Fruit fly (Drosophila melanogaster): ENCODE results near the gene CG1792.

CG1792 gene

dm6 chr3R:31596071-31596883 lies 19.8 kb upstream of the CG1792 start, which contains the start of gene RpL6 (continued):
- peak; percentile 39 for TF ChIP-seq NC2β (GFP tag; optimal IDR thresholded peaks at IDR 0.05)
- TF ChIP-seq CG30020 (tag; optimal IDR thresholded peaks at IDR 0.05) = peak; percentile 70
- no peak for TF ChIP-seq fd64A (GFP tag; optimal IDR thresholded peaks at IDR 0.05)
- TF ChIP-seq CG33557 (GFP tag; optimal IDR thresholded peaks at IDR 0.05) = peak; percentile 46
- peak; percentile 2 for TF ChIP-seq HHEX (GFP tag; optimal IDR thresholded peaks at IDR 0.05)
- TF ChIP-seq CG13894 (tag; optimal IDR thresholded peaks at IDR 0.05) = peak; percentile 30
- no peak for TF ChIP-seq slou (GFP tag; optimal IDR thresholded peaks at IDR 0.05)
- no peak for TF ChIP-seq CG12104 (GFP tag; optimal IDR thresholded peaks at IDR 0.05)
- TF ChIP-seq maf-S (GFP tag; optimal IDR thresholded peaks at IDR 0.05) = no peak
- TF ChIP-seq lilli (GFP tag; optimal IDR thresholded peaks at IDR 0.05) = peak; percentile 40
- TF ChIP-seq sens (GFP tag) = peak; percentile 75
- TF ChIP-seq CG12744 (GFP tag; optimal IDR thresholded peaks at IDR 0.05) = no peak
- no peak for TF ChIP-seq CG2889 (GFP tag; IDR thresholded peaks at IDR 0.05)
- no peak for TF ChIP-seq btn (GFP tag; optimal IDR thresholded peaks at IDR 0.05)
- TF ChIP-seq ara (GFP tag; IDR thresholded peaks at IDR 0.05) = no peak
- peak; percentile 76 for TF ChIP-seq CG12659 (GFP tag; optimal IDR thresholded peaks at IDR 0.05)
- peak; percentile 26 for TF ChIP-seq CG10979 (tag; optimal IDR thresholded peaks at IDR 0.05)
- no peak for TF ChIP-seq Kr (GFP tag; optimal IDR thresholded peaks at IDR 0.05)
- TF ChIP-seq CG10565 (GFP tag; optimal IDR thresholded peaks at IDR 0.05) = no peak
- no peak for TF ChIP-seq ap (GFP tag; IDR thresholded peaks at IDR 0.05)
- TF ChIP-seq Hand (GFP tag; optimal IDR thresholded peaks at IDR 0.05) = peak; percentile 54
- no peak for TF ChIP-seq wdn (GFP tag; IDR thresholded peaks at IDR 0.05)
- TF ChIP-seq HmgZ (tag; optimal IDR thresholded peaks at IDR 0.05) = peak; percentile 63
- TF ChIP-seq cad (GFP tag; optimal IDR thresholded peaks at IDR 0.05) = no peak
- TF ChIP-seq CG18599 (GFP tag; optimal IDR thresholded peaks at IDR 0.05) = peak; percentile 38
- peak; percentile 15 for TF ChIP-seq unpg (GFP tag; optimal IDR thresholded peaks at IDR 0.05)
- no peak for TF ChIP-seq pita (GFP tag; optimal IDR thresholded peaks at IDR 0.05)
- TF ChIP-seq pan (optimal IDR thresholded peaks at IDR 0.05) = no peak
- no peak for TF ChIP-seq pan (GFP tag; optimal IDR thresholded peaks at IDR 0.05 in 1 of 2, IDR thresholded peaks at IDR 0.05 in 1 of 2)
- peak; percentile 15 for TF ChIP-seq Hr3 (GFP tag; optimal IDR thresholded peaks at IDR 0.05)
- no peak for TF ChIP-seq CG11504 (tag; optimal IDR thresholded peaks at IDR 0.05)
- TF ChIP-seq CG9797 (GFP tag; optimal IDR thresholded peaks at IDR 0.05) = peak; percentile 91
- no peak for TF ChIP-seq CG7745 (tag; optimal IDR thresholded peaks at IDR 0.05)
- TF ChIP-seq amos (GFP tag; IDR thresholded peaks at IDR 0.05; ENCODE audit: partially characterized antibody) = peak; percentile 73; the same call in 1 of the 2 replicates
- TF ChIP-seq NC2α (GFP tag; optimal IDR thresholded peaks at IDR 0.05) = no peak
- TF ChIP-seq prd (optimal IDR thresholded peaks at IDR 0.05) = no peak
- no peak for TF ChIP-seq prd (GFP tag; IDR thresholded peaks at IDR 0.05)
- peak; percentile 63; the same call in 1 of the 3 replicates for TF ChIP-seq Opbp (GFP tag; IDR thresholded peaks at IDR 0.05; ENCODE audit: partially characterized antibody)
- TF ChIP-seq CG8359 (GFP tag; optimal IDR thresholded peaks at IDR 0.05; ENCODE audit: borderline replicate concordance) = no peak
- peak; percentile 72 for TF ChIP-seq bbx (GFP tag; IDR thresholded peaks at IDR 0.05; ENCODE audit: partially characterized antibody)
- TF ChIP-seq CG2712 (tag; optimal IDR thresholded peaks at IDR 0.05) = peak; percentile 53
- peak; percentile 57 for TF ChIP-seq CG7987 (GFP tag; optimal IDR thresholded peaks at IDR 0.05)
- no peak for TF ChIP-seq CG6175 (GFP tag; IDR thresholded peaks at IDR 0.05)
- TF ChIP-seq Hr39 (optimal IDR thresholded peaks at IDR 0.05) = no peak
- 0 out of 2 replicates have a peak, but pooled peaks have one; percentile 7 for TF ChIP-seq sob (GFP tag; IDR thresholded peaks at IDR 0.05)
- no peak for TF ChIP-seq ab (GFP tag; optimal IDR thresholded peaks at IDR 0.05)
- TF ChIP-seq fru (optimal IDR thresholded peaks at IDR 0.05) = no peak
- peak; percentile 81 for TF ChIP-seq nerfin-2 (GFP tag; IDR thresholded peaks at IDR 0.05; ENCODE audit: partially characterized antibody)
- peak; percentile 34 for TF ChIP-seq CG8290 (GFP tag; optimal IDR thresholded peaks at IDR 0.05)
- TF ChIP-seq CG8290 (tag; optimal IDR thresholded peaks at IDR 0.05) = peak in 1 of 2 experiments; percentile 45

Measured in whole organism, embryonic.